Fruit fly (Drosophila melanogaster) whole organism, embryonic: Measurements from ENCODE around the gene Ocrl.

Experiments
- Atf3 ChIP-seq: fragments of 200-800 bp; sonication (Bioruptor generic); optimal IDR thresholded peaks from 3 replicates; lab custom pipeline; 2016; ENCODE audit warnings: missing biosample characterization, missing genetic modification characterization
- B-H2 ChIP-seq: fragments of 200-800 bp; sonication (Bioruptor generic); optimal IDR thresholded peaks from 2 replicates; lab custom pipeline; 2018; ENCODE audit warnings: missing biosample characterization, mild to moderate bottlenecking, missing genetic modification characterization
- BEAF-32 ChIP-seq: fragments of 200-800 bp; sonication (Bioruptor generic); optimal IDR thresholded peaks from 3 replicates; lab custom pipeline; 2017; ENCODE audit warnings: missing biosample characterization, missing genetic modification characterization, mild to moderate bottlenecking, moderate library complexity, missing genetic modification reagents
- CG10274 ChIP-seq: fragments of 200-800 bp; sonication (Bioruptor generic); optimal IDR thresholded peaks from 3 replicates; lab custom pipeline; 2017; ENCODE audit warnings: missing biosample characterization, mild to moderate bottlenecking, missing genetic modification characterization
- CG10543 ChIP-seq: fragments of 200-800 bp; sonication (Bioruptor generic); optimal IDR thresholded peaks from 3 replicates; lab custom pipeline; 2017; ENCODE audit warnings: missing biosample characterization, mild to moderate bottlenecking, missing genetic modification characterization, moderate library complexity
- CG12299 ChIP-seq: fragments of 200-800 bp; sonication (Bioruptor generic); optimal IDR thresholded peaks from 2 replicates; lab custom pipeline; 2018; ENCODE audit warnings: missing biosample characterization, mild to moderate bottlenecking, missing genetic modification characterization
- CG12942 ChIP-seq: fragments of 200-800 bp; sonication (Bioruptor generic); optimal IDR thresholded peaks from 3 replicates; lab custom pipeline; 2016; ENCODE audit warnings: missing biosample characterization, missing genetic modification characterization
- CG13624 ChIP-seq: fragments of 200-800 bp; sonication (Bioruptor generic); optimal IDR thresholded peaks from 2 replicates; lab custom pipeline; 2016; ENCODE audit warnings: missing biosample characterization, missing genetic modification characterization
- CG14860 ChIP-seq: fragments of 200-800 bp; sonication (Bioruptor generic); IDR thresholded peaks from 3 replicates; pipeline ENCODE4 v1.3.6; 2022; ENCODE audit warnings: missing biosample characterization, missing genetic modification characterization; ENCODE audit not compliant: partially characterized antibody
- CG14965 ChIP-seq: fragments of 200-800 bp; sonication (Bioruptor generic); optimal IDR thresholded peaks from 2 replicates; lab custom pipeline; 2016; ENCODE audit warnings: missing biosample characterization, missing genetic modification characterization, borderline replicate concordance
- CG15269 ChIP-seq: fragments of 200-800 bp; sonication (Bioruptor generic); optimal IDR thresholded peaks from 2 replicates; lab custom pipeline; 2018; ENCODE audit warnings: missing biosample characterization, mild to moderate bottlenecking, missing genetic modification characterization, moderate library complexity
- CG16863 ChIP-seq: fragments of 200-800 bp; sonication (Bioruptor generic); optimal IDR thresholded peaks from 3 replicates; lab custom pipeline; 2016; ENCODE audit warnings: missing biosample characterization, missing genetic modification characterization
- CG1792 ChIP-seq: fragments of 200-800 bp; sonication (Bioruptor generic); optimal IDR thresholded peaks from 2 replicates; lab custom pipeline; 2016; ENCODE audit warnings: missing biosample characterization, missing genetic modification characterization
- CG18619 ChIP-seq: fragments of 200-800 bp; sonication (Bioruptor generic); optimal IDR thresholded peaks from 3 replicates; lab custom pipeline; 2017; ENCODE audit warnings: missing biosample characterization, mild to moderate bottlenecking, missing genetic modification characterization
- CG2116 ChIP-seq: fragments of 200-800 bp; sonication (Bioruptor generic); optimal IDR thresholded peaks from 3 replicates; lab custom pipeline; 2018; ENCODE audit warnings: missing biosample characterization, mild to moderate bottlenecking, missing genetic modification characterization
- CG2712 ChIP-seq: fragments of 200-800 bp; optimal IDR thresholded peaks from 3 replicates; lab custom pipeline; 2019; ENCODE audit warnings: missing biosample characterization, mild to moderate bottlenecking, missing genetic modification characterization, moderate library complexity
- CG32767 ChIP-seq: fragments of 200-800 bp; sonication (Bioruptor generic); IDR thresholded peaks from 2 replicates; pipeline ENCODE4 v1.3.6; 2022; ENCODE audit warnings: missing biosample characterization, missing genetic modification characterization
- CG4328 ChIP-seq: fragments of 200-800 bp; sonication (Bioruptor generic); optimal IDR thresholded peaks from 3 replicates; lab custom pipeline; 2017; ENCODE audit warnings: missing biosample characterization, missing genetic modification reagents, missing genetic modification characterization
- CG7357 ChIP-seq: fragments of 200-800 bp; sonication (Bioruptor generic); IDR thresholded peaks from 3 replicates; pipeline ENCODE4 v1.3.6; 2022; ENCODE audit warnings: missing biosample characterization, missing genetic modification characterization
- CG7372 ChIP-seq: fragments of 200-800 bp; sonication (Bioruptor generic); IDR thresholded peaks from 2 replicates; pipeline ENCODE4 v1.3.6; 2022; ENCODE audit warnings: missing biosample characterization, missing genetic modification characterization
- CG7928 ChIP-seq: fragments of 200-800 bp; sonication (Bioruptor generic); optimal IDR thresholded peaks from 2 replicates; lab custom pipeline; 2017; ENCODE audit warnings: missing biosample characterization, mild to moderate bottlenecking, missing genetic modification characterization
- CG8765 ChIP-seq: fragments of 200-800 bp; sonication (Bioruptor generic); IDR thresholded peaks from 2 replicates; pipeline ENCODE4 v1.3.6; 2022; ENCODE audit warnings: missing biosample characterization, missing genetic modification characterization
- Chrac-16 ChIP-seq: fragments of 200-800 bp; sonication (Bioruptor generic); optimal IDR thresholded peaks from 3 replicates; lab custom pipeline; 2016; ENCODE audit warnings: missing biosample characterization, missing genetic modification characterization
- CoRest ChIP-seq: fragments of 200-800 bp; sonication (Bioruptor generic); optimal IDR thresholded peaks from 3 replicates; lab custom pipeline; 2018; ENCODE audit warnings: missing biosample characterization, mild to moderate bottlenecking, missing genetic modification characterization, moderate library complexity
- HLH4C ChIP-seq: fragments of 200-800 bp; sonication (Bioruptor generic); IDR thresholded peaks from 3 replicates; pipeline ENCODE4 v1.3.6; 2022; ENCODE audit warnings: missing biosample characterization, missing genetic modification characterization; ENCODE audit not compliant: partially characterized antibody
- HLHmδ ChIP-seq: fragments of 200-800 bp; sonication (Bioruptor generic); optimal IDR thresholded peaks from 2 replicates; lab custom pipeline; 2018; ENCODE audit warnings: missing biosample characterization, mild to moderate bottlenecking, missing genetic modification characterization, moderate library complexity
- Myb ChIP-seq: fragments of 200-800 bp; sonication (Bioruptor generic); optimal IDR thresholded peaks from 2 replicates; lab custom pipeline; 2016; ENCODE audit warnings: missing biosample characterization, missing genetic modification characterization
- Pdp1 ChIP-seq, 2 experiments: fragments of 200-800 bp; sonication (Bioruptor generic); optimal IDR thresholded peaks; 3 replicates each; lab custom pipeline; 2016; ENCODE audit warnings: missing biosample characterization in 2 of 2, missing genetic modification characterization in 2 of 2, mild to moderate bottlenecking in 1 of 2, moderate library complexity in 1 of 2
- Taf1 ChIP-seq: fragments of 200-800 bp; sonication (Bioruptor generic); IDR thresholded peaks from 2 replicates; pipeline ENCODE4 v1.3.6; 2022; ENCODE audit warnings: missing biosample characterization, missing genetic modification characterization
- abd-A ChIP-seq: fragments of 200-800 bp; sonication (Bioruptor generic); optimal IDR thresholded peaks from 3 replicates; lab custom pipeline; 2019; ENCODE audit warnings: missing biosample characterization, mild to moderate bottlenecking, missing genetic modification characterization, moderate library complexity
- ara ChIP-seq: fragments of 200-800 bp; sonication (Bioruptor generic); IDR thresholded peaks from 2 replicates; pipeline ENCODE4 v1.3.6; 2022; ENCODE audit warnings: missing biosample characterization, missing genetic modification characterization
- ase ChIP-seq: fragments of 200-800 bp; sonication (Bioruptor generic); IDR thresholded peaks from 3 replicates; pipeline ENCODE4 v1.3.6; 2022; ENCODE audit warnings: missing biosample characterization, missing genetic modification characterization
- chinmo ChIP-seq: fragments of 200-800 bp; sonication (Bioruptor generic); IDR thresholded peaks from 4 replicates; pipeline ENCODE4 v1.3.6; 2022; ENCODE audit warnings: missing biosample characterization, missing genetic modification characterization; ENCODE audit not compliant: partially characterized antibody
- corto ChIP-seq: fragments of 200-800 bp; sonication (Bioruptor generic); optimal IDR thresholded peaks from 2 replicates; lab custom pipeline; 2016; ENCODE audit warnings: missing biosample characterization, mild to moderate bottlenecking, missing genetic modification characterization, moderate library complexity
- crp ChIP-seq, 2 experiments: fragments of 200-800 bp; sonication (Bioruptor generic); optimal IDR thresholded peaks; 2 replicates in 1 of 2; 3 replicates in 1 of 2; lab custom pipeline; 2017; ENCODE audit warnings: missing biosample characterization in 2 of 2, missing genetic modification characterization in 2 of 2, mild to moderate bottlenecking in 1 of 2, moderate library complexity in 1 of 2
- disco-r ChIP-seq: fragments of 200-800 bp; sonication (Bioruptor generic); optimal IDR thresholded peaks from 2 replicates; lab custom pipeline; 2016; ENCODE audit warnings: missing biosample characterization, missing genetic modification characterization
- fd64A ChIP-seq: fragments of 200-800 bp; sonication (Bioruptor generic); optimal IDR thresholded peaks from 3 replicates; lab custom pipeline; 2018; ENCODE audit warnings: missing biosample characterization, mild to moderate bottlenecking, missing genetic modification characterization
- fru ChIP-seq: fragments of >200 bp; optimal IDR thresholded peaks from 2 replicates; lab custom pipeline; 2017
- grau ChIP-seq: fragments of 200-800 bp; optimal IDR thresholded peaks from 3 replicates; lab custom pipeline; 2019; ENCODE audit warnings: missing biosample characterization, mild to moderate bottlenecking, missing genetic modification characterization, moderate library complexity
- jumu ChIP-seq: fragments of 200-800 bp; sonication (Bioruptor generic); optimal IDR thresholded peaks from 3 replicates; lab custom pipeline; 2016; ENCODE audit warnings: missing biosample characterization, missing genetic modification characterization
- kah ChIP-seq: fragments of 200-800 bp; sonication (Bioruptor generic); optimal IDR thresholded peaks from 2 replicates; lab custom pipeline; 2018; ENCODE audit warnings: missing biosample characterization, mild to moderate bottlenecking, missing genetic modification characterization
- ken ChIP-seq: fragments of 200-800 bp; sonication (Bioruptor generic); IDR thresholded peaks from 3 replicates; pipeline ENCODE4 v1.3.6; 2022; ENCODE audit warnings: missing biosample characterization, missing genetic modification characterization
- maf-S ChIP-seq: fragments of 200-800 bp; sonication (Bioruptor generic); optimal IDR thresholded peaks from 2 replicates; lab custom pipeline; 2016; ENCODE audit warnings: missing biosample characterization, missing genetic modification characterization
- nau ChIP-seq: fragments of 200-800 bp; sonication (Bioruptor generic); optimal IDR thresholded peaks from 3 replicates; lab custom pipeline; 2017; ENCODE audit warnings: missing biosample characterization, mild to moderate bottlenecking, missing genetic modification characterization, missing genetic modification reagents
- nerfin-1 ChIP-seq: fragments of 200-800 bp; sonication (Bioruptor generic); optimal IDR thresholded peaks from 3 replicates; lab custom pipeline; 2019; ENCODE audit warnings: missing biosample characterization, mild to moderate bottlenecking, missing genetic modification characterization, moderate library complexity
- ttk ChIP-seq: fragments of 200-800 bp; sonication (Bioruptor generic); IDR thresholded peaks from 2 replicates; pipeline ENCODE4 v2.1.2; 2022; ENCODE audit warnings: missing biosample characterization, missing genetic modification characterization
- twi ChIP-seq: fragments of 200-800 bp; optimal IDR thresholded peaks from 2 replicates; lab custom pipeline; 2019; ENCODE audit warnings: missing biosample characterization, mild to moderate bottlenecking, missing genetic modification characterization, moderate library complexity
- zf30C ChIP-seq: fragments of 200-800 bp; sonication (Bioruptor generic); optimal IDR thresholded peaks from 3 replicates; lab custom pipeline; 2018; ENCODE audit warnings: missing biosample characterization, mild to moderate bottlenecking, missing genetic modification characterization

The Ocrl gene

DNA sequence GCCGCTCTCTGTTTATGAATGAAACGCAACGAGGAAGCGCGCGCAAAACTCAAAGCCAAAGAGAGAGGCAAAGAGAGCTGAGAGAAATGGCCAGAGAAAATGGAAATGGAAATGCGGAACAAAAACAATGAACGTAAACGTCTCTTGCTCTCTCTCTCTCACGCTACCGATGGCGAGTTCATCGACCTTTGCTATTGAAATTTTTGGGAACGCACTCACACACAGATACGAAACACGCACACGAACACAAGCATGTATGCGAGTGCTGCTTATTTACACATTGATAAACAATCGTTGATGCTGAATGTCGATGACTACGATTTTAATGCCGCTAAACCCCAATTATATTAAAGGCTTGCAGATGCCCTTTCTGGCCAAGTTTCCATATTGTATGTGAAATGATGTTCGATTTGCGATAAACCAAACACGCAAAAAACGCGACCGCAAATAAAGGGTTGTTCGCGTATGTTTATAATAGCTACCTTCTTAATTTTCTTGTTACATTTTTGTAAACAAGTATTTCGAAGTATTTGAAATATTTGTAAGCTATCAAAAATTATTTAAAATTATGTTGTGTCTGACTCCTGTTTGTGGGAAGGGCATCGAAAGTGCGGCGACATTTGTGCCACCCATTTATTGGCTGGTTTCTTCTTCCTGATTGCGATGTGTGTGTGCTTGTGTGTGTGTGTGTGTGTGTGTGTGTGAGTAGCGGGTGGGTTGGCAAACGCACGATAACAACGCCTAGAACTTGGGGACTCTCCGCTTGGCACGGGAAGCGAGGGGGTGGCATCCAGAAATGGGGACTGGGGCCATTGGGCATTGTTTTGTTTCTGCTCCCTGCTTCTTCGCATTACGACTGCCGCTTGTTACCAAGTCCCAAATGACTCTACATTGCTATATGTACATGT is 20.8 kb downstream of the Ocrl start (continued):
- TF ChIP-seq B-H2 (GFP tag; lab: Kevin White, UChicago) (no peak), CG13624 (peak; percentile 63), CG8765 (no peak), Atf3 (GFP tag; lab: Kevin White, UChicago) (peak; percentile 38), Myb (peak; percentile 29), ttk (GFP tag; lab: Robert Waterston, UW) (0 out of 2 replicates have a peak, but pooled peaks have one; percentile 18), nerfin-1 (tag; lab: Kevin White, UChicago) (peak; percentile 73), CG16863 (GFP tag; lab: Kevin White, UChicago) (peak; percentile 77), corto (peak; percentile 8), HLHmδ (GFP tag; lab: Kevin White, UChicago) (no peak), chinmo (GFP tag; lab: Robert Waterston, UW) (0 out of 4 replicates have a peak, but pooled peaks have one; percentile 31), twi (tag; lab: Kevin White, UChicago) (peak; percentile 53), CG7357 (GFP tag; lab: Robert Waterston, UW) (no peak), CG15269 (peak; percentile 56), CG18619 (GFP tag; lab: Kevin White, UChicago) (peak; percentile 72), CG1792 (GFP tag; lab: Kevin White, UChicago) (peak; percentile 55), CG14965 (GFP tag; lab: Kevin White, UChicago) (no peak), nau (GFP tag; lab: Kevin White, UChicago) (peak; percentile 53), disco-r (GFP tag; lab: Kevin White, UChicago) (peak; percentile 55), CG2116 (GFP tag; lab: Kevin White, UChicago) (peak; percentile 13), ase (GFP tag; lab: Robert Waterston, UW) (peak; percentile 14; the same call in 1 of the 3 replicates), CG10274 (GFP tag; lab: Kevin White, UChicago) (peak; percentile 63), CG12299 (tag; lab: Kevin White, UChicago) (peak; percentile 63), ara (GFP tag; lab: Robert Waterston, UW) (no peak), CG10543 (GFP tag; lab: Kevin White, UChicago) (peak; percentile 52), CG12942 (GFP tag; lab: Kevin White, UChicago) (peak; percentile 41), maf-S (GFP tag; lab: Kevin White, UChicago) (peak; percentile 44), HLH4C (GFP tag; lab: Robert Waterston, UW) (no peak), CG32767 (no peak), CoRest (tag; lab: Kevin White, UChicago) (peak; percentile 86), CG2712 (tag; lab: Kevin White, UChicago) (peak; percentile 82), jumu (peak; percentile 29), zf30C (no peak), Pdp1 (GFP tag; optimal IDR thresholded peaks at IDR 0.05; lab: Kevin White, UChicago) (peak; percentile 49 to 58), kah (GFP tag; lab: Kevin White, UChicago) (no peak), CG7928 (GFP tag; lab: Kevin White, UChicago) (no peak), CG4328 (GFP tag; lab: Kevin White, UChicago) (peak; percentile 5), CG7372 (GFP tag; lab: Robert Waterston, UW) (peak; percentile 37), grau (tag; lab: Kevin White, UChicago) (peak; percentile 82), Chrac-16 (GFP tag; lab: Kevin White, UChicago) (peak; percentile 6), fd64A (GFP tag; lab: Kevin White, UChicago) (peak; percentile 48), BEAF-32 (GFP tag; lab: Kevin White, UChicago) (no peak), Taf1 (GFP tag; lab: Robert Waterston, UW) (no peak), crp (GFP tag; optimal IDR thresholded peaks at IDR 0.05; lab: Kevin White, UChicago) (peak in 1 of 2 experiments; percentile 38), ken (no peak), abd-A (tag; lab: Kevin White, UChicago) (peak; percentile 30), fru (lab: Kevin White, UChicago) (no peak), CG14860 (GFP tag; lab: Robert Waterston, UW) (no peak)
